Worm (Caenorhabditis elegans) whole organism, late embryonic: ENCODE measurements around the gene Y75B8A.10.
A peak's percentile ranks its signal among the peaks of the same experiment; 100 is the strongest.

ENCODE experiments used
- K09A11.1 ChIP-seq: sonication (generic microtip); optimal IDR thresholded peaks from 2 replicates; lab custom pipeline; 2017; ENCODE audit warnings: antibody characterized with exemption, mild to moderate bottlenecking, missing genetic modification characterization, missing compliant biosample characterization; ENCODE audit not compliant: insufficient read depth
- ama-1 ChIP-seq: fragments of 150-350 bp; optimal IDR thresholded peaks from 2 replicates; lab custom pipeline; 2014
- ceh-14 ChIP-seq: sonication (generic microtip); optimal IDR thresholded peaks from 2 replicates; lab custom pipeline; 2016; ENCODE audit warnings: missing genotype, missing genetic modification characterization, missing compliant biosample characterization
- ceh-18 ChIP-seq: sonication (generic microtip); optimal IDR thresholded peaks from 2 replicates; lab custom pipeline; 2016; ENCODE audit warnings: missing genetic modification characterization, missing compliant biosample characterization
- ceh-19 ChIP-seq: fragments of 200-800 bp; sonication (Bioruptor generic); optimal IDR thresholded peaks from 2 replicates; lab custom pipeline; 2018; ENCODE audit warnings: mild to moderate bottlenecking, missing genetic modification characterization, missing compliant biosample characterization
- ceh-2 ChIP-seq: sonication (generic microtip); optimal IDR thresholded peaks from 2 replicates; lab custom pipeline; 2016; ENCODE audit warnings: missing genotype, missing genetic modification characterization, missing compliant biosample characterization
- ceh-22 ChIP-seq: sonication (generic microtip); optimal IDR thresholded peaks from 2 replicates; lab custom pipeline; 2017; ENCODE audit warnings: missing biosample characterization, missing genetic modification characterization
- dmd-4 ChIP-seq: sonication (generic microtip); optimal IDR thresholded peaks from 2 replicates; lab custom pipeline; 2016; ENCODE audit warnings: borderline replicate concordance, missing genetic modification characterization, missing compliant biosample characterization
- dve-1 ChIP-seq: sonication (generic microtip); optimal IDR thresholded peaks from 2 replicates; lab custom pipeline; 2017; ENCODE audit warnings: antibody characterized with exemption, mild to moderate bottlenecking, missing genetic modification characterization, missing compliant biosample characterization
- ets-4 ChIP-seq: sonication (generic microtip); optimal IDR thresholded peaks from 2 replicates; lab custom pipeline; 2016; ENCODE audit warnings: missing genetic modification characterization, missing compliant biosample characterization
- fkh-10 ChIP-seq: fragments of 150-350 bp; optimal IDR thresholded peaks from 2 replicates; lab custom pipeline; 2014; ENCODE audit warnings: missing biosample characterization, missing genetic modification reagents, missing genetic modification characterization
- hlh-30 ChIP-seq: sonication (generic microtip); optimal IDR thresholded peaks from 2 replicates; lab custom pipeline; 2017; ENCODE audit warnings: antibody characterized with exemption, missing genetic modification characterization, missing compliant biosample characterization; ENCODE audit not compliant: insufficient read depth
- hlh-6 ChIP-seq: sonication (generic microtip); optimal IDR thresholded peaks from 2 replicates; lab custom pipeline; 2016; ENCODE audit warnings: missing genotype, missing genetic modification characterization, missing compliant biosample characterization
- lim-6 ChIP-seq: sonication (generic microtip); optimal IDR thresholded peaks from 2 replicates; lab custom pipeline; 2016; ENCODE audit warnings: missing genetic modification characterization, missing compliant biosample characterization
- lin-11 ChIP-seq: fragments of 200-800 bp; sonication (Bioruptor generic); optimal IDR thresholded peaks from 2 replicates; lab custom pipeline; 2018; ENCODE audit warnings: mild to moderate bottlenecking, missing genetic modification characterization, missing compliant biosample characterization
- madf-2 ChIP-seq: sonication (generic microtip); optimal IDR thresholded peaks from 2 replicates; lab custom pipeline; 2017; ENCODE audit warnings: missing genetic modification characterization, missing compliant biosample characterization
- mec-3 ChIP-seq: sonication (generic microtip); optimal IDR thresholded peaks from 2 replicates; lab custom pipeline; 2016; ENCODE audit warnings: borderline replicate concordance, missing genetic modification characterization, missing compliant biosample characterization
- nfya-1 ChIP-seq: sonication (generic microtip); optimal IDR thresholded peaks from 2 replicates; lab custom pipeline; 2017; ENCODE audit warnings: missing genetic modification characterization, mild to moderate bottlenecking, missing compliant biosample characterization, antibody characterized with exemption, moderate library complexity
- nhr-11 ChIP-seq: fragments of 150-350 bp; optimal IDR thresholded peaks from 2 replicates; lab custom pipeline; 2014; ENCODE audit warnings: missing biosample characterization, missing genetic modification characterization
- nhr-232 ChIP-seq: sonication (generic microtip); optimal IDR thresholded peaks from 2 replicates; lab custom pipeline; 2016; ENCODE audit warnings: missing genetic modification characterization, missing compliant biosample characterization
- odd-2 ChIP-seq: sonication (generic microtip); optimal IDR thresholded peaks from 2 replicates; lab custom pipeline; 2017; ENCODE audit warnings: antibody characterized with exemption, mild to moderate bottlenecking, missing genetic modification characterization, missing compliant biosample characterization
- pag-3 ChIP-seq: sonication (generic microtip); optimal IDR thresholded peaks from 2 replicates; lab custom pipeline; 2016; ENCODE audit warnings: missing compliant biosample characterization, missing genetic modification characterization, borderline replicate concordance
- pat-9 ChIP-seq: fragments of 200-800 bp; sonication (Bioruptor generic); optimal IDR thresholded peaks from 2 replicates; lab custom pipeline; 2018; ENCODE audit warnings: mild to moderate bottlenecking, missing genetic modification characterization, moderate library complexity, missing compliant biosample characterization
- pax-1 ChIP-seq: fragments of 150-350 bp; optimal IDR thresholded peaks from 2 replicates; lab custom pipeline; 2014; ENCODE audit warnings: missing biosample characterization, missing genetic modification characterization
- sdc-2 ChIP-seq: sonication (generic microtip); optimal IDR thresholded peaks from 2 replicates; lab custom pipeline; 2016; ENCODE audit warnings: missing genotype, missing genetic modification characterization, missing compliant biosample characterization
- sox-2 ChIP-seq: fragments of 200-800 bp; sonication (Bioruptor generic); IDR thresholded peaks from 2 replicates; pipeline ENCODE4 v1.3.6; 2022; ENCODE audit warnings: missing genetic modification reagents, missing genetic modification characterization, missing compliant biosample characterization
- syd-9 ChIP-seq: sonication (generic microtip); optimal IDR thresholded peaks from 2 replicates; lab custom pipeline; 2016; ENCODE audit warnings: mild to moderate bottlenecking, missing genetic modification characterization, moderate library complexity, missing compliant biosample characterization
- tbx-2 ChIP-seq: sonication (generic microtip); optimal IDR thresholded peaks from 2 replicates; lab custom pipeline; 2016; ENCODE audit warnings: missing genetic modification characterization, missing compliant biosample characterization
- unc-42 ChIP-seq: sonication (generic microtip); optimal IDR thresholded peaks from 2 replicates; lab custom pipeline; 2016; ENCODE audit warnings: missing genotype, missing genetic modification characterization, missing compliant biosample characterization
- zip-5 ChIP-seq: sonication (generic microtip); optimal IDR thresholded peaks from 2 replicates; lab custom pipeline; 2016; ENCODE audit warnings: missing genetic modification characterization, missing compliant biosample characterization

Gene Y75B8A.10

ce11 chrIII:12182919-12183318 lies at the start of gene Y75B8A.10:
Gene Y75B8A.10 (minus strand): TSS chrIII:12183019.
- TF ChIP-seq lin-11 (tag; lab: Kevin White, UChicago) (no peak), pag-3 (tag; lab: Kevin White, UChicago) (no peak), syd-9 (no peak), ceh-18 (tag; lab: Kevin White, UChicago) (no peak), hlh-6 (no peak), pax-1 (tag; lab: Kevin White, UChicago) (no peak), odd-2 (tag; lab: Kevin White, UChicago) (no peak), hlh-30 (no peak)
- TF ChIP-seq, all 69 proteins: peak for 0

- TF ChIP-seq nfya-1 (tag; lab: Kevin White, UChicago) (peak; percentile 98), dmd-4 (tag; lab: Kevin White, UChicago) (no peak)
These were observed 48.7 kb upstream of the Y75B8A.10 start for ce11 chrIII:12231539-12231938.

ce11 chrIII:12230195-12230594 lies 47.4 kb upstream of the Y75B8A.10 start:
- TF ChIP-seq pag-3 (tag; lab: Kevin White, UChicago) (no peak), dve-1 (tag; lab: Kevin White, UChicago) (peak; percentile 95)

- TF ChIP-seq syd-9 (no peak), nfya-1 (tag; lab: Kevin White, UChicago) (peak; percentile 78)
These were observed 45.1 kb upstream of the Y75B8A.10 start for ce11 chrIII:12227935-12228334.

- peak; percentile 7 for TF ChIP-seq tbx-2 (tag; lab: Kevin White, UChicago)
- peak; percentile 31 for TF ChIP-seq hlh-30
- TF ChIP-seq ceh-22 (tag; lab: Kevin White, UChicago): no peak
- TF ChIP-seq unc-42 (tag; lab: Kevin White, UChicago): peak; percentile 88
- TF ChIP-seq nfya-1 (tag; lab: Kevin White, UChicago): peak; percentile 42
These were observed 43.4 kb upstream of the Y75B8A.10 start, which contains the start of the genes Y75B8A.18 and Y75B8A.19 for ce11 chrIII:12226089-12226682. Gene Y75B8A.18 (minus strand): TSS chrIII:12226230. Gene Y75B8A.19 (plus strand): TSS chrIII:12226632.

ce11 chrIII:12225234-12225633 lies 42.4 kb upstream of the Y75B8A.10 start, which contains the start of gene gmn-1:
Gene gmn-1 (minus strand): TSS chrIII:12225331.
- TF ChIP-seq ets-4: no peak
- no peak for TF ChIP-seq nhr-11
- no peak for TF ChIP-seq K09A11.1
- TF ChIP-seq sdc-2 (tag; lab: Kevin White, UChicago): no peak
- no peak for TF ChIP-seq syd-9
- no peak for TF ChIP-seq tbx-2 (tag; lab: Kevin White, UChicago)
- TF ChIP-seq, all 69 proteins: peak for 0

- TF ChIP-seq ceh-19 (GFP tag; lab: Kevin White, UChicago) (no peak), nhr-232 (tag; lab: Kevin White, UChicago) (no peak), sdc-2 (tag; lab: Kevin White, UChicago) (no peak), zip-5 (no peak), ceh-2 (tag; lab: Kevin White, UChicago) (no peak), ceh-14 (tag; lab: Kevin White, UChicago) (no peak), ceh-18 (tag; lab: Kevin White, UChicago) (no peak), lin-11 (tag; lab: Kevin White, UChicago) (no peak), ama-1 (lab: Kevin White, UChicago) (no peak), lim-6 (tag; lab: Kevin White, UChicago) (no peak), sox-2 (no peak), hlh-6 (no peak), mec-3 (no peak), fkh-10 (GFP tag; lab: Kevin White, UChicago) (no peak), unc-42 (tag; lab: Kevin White, UChicago) (no peak), madf-2 (no peak), pat-9 (no peak)
These were observed 40.4 kb upstream of the Y75B8A.10 start for ce11 chrIII:12223208-12223607.
